Fruit fly (Drosophila melanogaster): ENCODE measurements around the gene CG46244.

Gene CG46244

dm6 chr2L:19634008-19634407, 27.6 kb downstream of the CG46244 start:
- TF ChIP-seq CG11617 (GFP tag; optimal IDR thresholded peaks at IDR 0.05) (no peak), toe (GFP tag; optimal IDR thresholded peaks at IDR 0.05) (no peak)

- TF ChIP-seq toe (GFP tag; optimal IDR thresholded peaks at IDR 0.05) (no peak), pad (GFP tag; optimal IDR thresholded peaks at IDR 0.05) (no peak), CG14711 (tag; optimal IDR thresholded peaks at IDR 0.05) (no peak), Clk (GFP tag; optimal IDR thresholded peaks at IDR 0.05) (no peak), CG7045 (GFP tag; optimal IDR thresholded peaks at IDR 0.05) (no peak), bab1 (GFP tag; optimal IDR thresholded peaks at IDR 0.05) (no peak), Hr96 (GFP tag; optimal IDR thresholded peaks at IDR 0.05) (no peak), cic (GFP tag; optimal IDR thresholded peaks at IDR 0.05) (no peak), ovo (GFP tag; optimal IDR thresholded peaks at IDR 0.05) (no peak), Crg-1 (GFP tag; optimal IDR thresholded peaks at IDR 0.05) (no peak), tj (GFP tag; optimal IDR thresholded peaks at IDR 0.05) (no peak), CG1620 (GFP tag; optimal IDR thresholded peaks at IDR 0.05) (no peak), CG11617 (GFP tag; optimal IDR thresholded peaks at IDR 0.05) (no peak), CG12768 (GFP tag; optimal IDR thresholded peaks at IDR 0.05) (no peak), CG33017 (tag; optimal IDR thresholded peaks at IDR 0.05) (no peak), CG7101 (tag; optimal IDR thresholded peaks at IDR 0.05) (no peak), cnc (optimal IDR thresholded peaks at IDR 0.05) (no peak), CG5204 (GFP tag; optimal IDR thresholded peaks at IDR 0.05) (no peak), Mnt (GFP tag; optimal IDR thresholded peaks at IDR 0.05) (no peak)
Measured at dm6 chr2L:19678347-19678746, 72.0 kb downstream of the CG46244 start.

DNA sequence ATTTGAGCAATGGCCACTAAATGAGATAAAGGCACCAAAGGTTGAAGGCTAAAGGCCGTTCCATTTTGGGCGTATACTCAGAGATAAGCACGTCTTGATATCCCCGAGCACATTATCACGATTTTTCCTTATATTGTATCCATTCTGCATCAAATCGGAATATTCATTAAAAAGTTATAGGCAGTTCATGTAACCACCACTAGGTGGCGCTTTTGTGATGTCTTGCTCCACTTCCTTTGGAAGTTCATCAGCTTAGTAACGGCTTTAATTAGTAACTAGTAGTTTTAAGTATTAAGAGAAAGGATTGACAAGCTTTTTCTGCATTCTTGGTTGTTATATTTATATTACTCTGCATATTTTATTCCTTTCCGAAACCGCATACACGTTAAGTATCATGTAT, 76.2 kb downstream of the CG46244 start:
- TF ChIP-seq CG1620 (GFP tag; optimal IDR thresholded peaks at IDR 0.05) = no peak
- no peak for TF ChIP-seq CG33017 (tag; optimal IDR thresholded peaks at IDR 0.05)
- no peak for TF ChIP-seq pad (GFP tag; optimal IDR thresholded peaks at IDR 0.05)
- TF ChIP-seq CG12768 (GFP tag; optimal IDR thresholded peaks at IDR 0.05) = no peak
- no peak for TF ChIP-seq toe (GFP tag; optimal IDR thresholded peaks at IDR 0.05)
- TF ChIP-seq Mnt (GFP tag; optimal IDR thresholded peaks at IDR 0.05) = no peak
- TF ChIP-seq bab1 (GFP tag; optimal IDR thresholded peaks at IDR 0.05) = no peak
- no peak for TF ChIP-seq ovo (GFP tag; optimal IDR thresholded peaks at IDR 0.05)

dm6 chr2L:19700868-19701267, 94.5 kb downstream of the CG46244 start, which contains the start of gene scw:
Gene scw, minus strand, starts transcription at chr2L:19700968.
- TF ChIP-seq CG1620 (GFP tag; optimal IDR thresholded peaks at IDR 0.05) (no peak), CG7045 (GFP tag; optimal IDR thresholded peaks at IDR 0.05) (no peak), CG5204 (GFP tag; optimal IDR thresholded peaks at IDR 0.05) (no peak), ovo (GFP tag; optimal IDR thresholded peaks at IDR 0.05) (no peak), bab1 (GFP tag; optimal IDR thresholded peaks at IDR 0.05) (no peak), CG11617 (GFP tag; optimal IDR thresholded peaks at IDR 0.05) (no peak), cic (GFP tag; optimal IDR thresholded peaks at IDR 0.05) (no peak), CG7101 (tag; optimal IDR thresholded peaks at IDR 0.05) (no peak), Hr96 (GFP tag; optimal IDR thresholded peaks at IDR 0.05) (no peak)

DNA sequence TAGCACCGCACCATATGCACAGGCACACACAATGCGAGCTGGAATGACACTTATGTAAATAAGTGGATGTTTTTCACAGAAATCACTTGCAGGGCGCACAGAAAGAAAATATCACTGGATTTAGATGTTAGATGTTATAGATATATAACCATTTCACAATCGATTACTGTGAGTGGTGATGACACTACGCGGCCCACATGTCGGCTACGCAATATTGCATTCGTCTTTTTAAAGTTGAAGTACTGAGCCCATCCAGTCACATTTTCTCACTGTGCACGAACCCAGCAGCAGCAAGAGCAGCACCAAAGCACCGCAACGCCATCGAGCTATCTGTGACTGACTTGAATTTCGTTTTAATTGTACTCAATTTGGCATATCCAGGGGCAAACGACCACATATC, 116.1 kb downstream of the CG46244 start:
- no peak for TF ChIP-seq CG11617 (GFP tag; optimal IDR thresholded peaks at IDR 0.05)
- TF ChIP-seq CG14711 (tag; optimal IDR thresholded peaks at IDR 0.05) = no peak
- no peak for TF ChIP-seq pad (GFP tag; optimal IDR thresholded peaks at IDR 0.05)
- TF ChIP-seq CG12768 (GFP tag; optimal IDR thresholded peaks at IDR 0.05) = no peak
- no peak for TF ChIP-seq CG7101 (tag; optimal IDR thresholded peaks at IDR 0.05)

dm6 chr2L:19735635-19736109, 129.3 kb downstream of the CG46244 start, which contains the start of the genes CG10462 and Nf-YB:
Gene CG10462, minus strand, starts transcription at chr2L:19735980.
Gene Nf-YB, plus strand, starts transcription at chr2L:19736044.
- no peak for TF ChIP-seq CG5204 (GFP tag; optimal IDR thresholded peaks at IDR 0.05)
- no peak for TF ChIP-seq Mnt (GFP tag; optimal IDR thresholded peaks at IDR 0.05)
- TF ChIP-seq CG33017 (tag; optimal IDR thresholded peaks at IDR 0.05) = no peak
- no peak for TF ChIP-seq CG12768 (GFP tag; optimal IDR thresholded peaks at IDR 0.05)
- peak; percentile 5 for TF ChIP-seq bab1 (GFP tag; optimal IDR thresholded peaks at IDR 0.05)
- no peak for TF ChIP-seq cic (GFP tag; optimal IDR thresholded peaks at IDR 0.05)
- TF ChIP-seq tj (GFP tag; optimal IDR thresholded peaks at IDR 0.05) = no peak
- peak; percentile 81 for TF ChIP-seq ovo (GFP tag; optimal IDR thresholded peaks at IDR 0.05)
- TF ChIP-seq CG7101 (tag; optimal IDR thresholded peaks at IDR 0.05) = no peak

DNA sequence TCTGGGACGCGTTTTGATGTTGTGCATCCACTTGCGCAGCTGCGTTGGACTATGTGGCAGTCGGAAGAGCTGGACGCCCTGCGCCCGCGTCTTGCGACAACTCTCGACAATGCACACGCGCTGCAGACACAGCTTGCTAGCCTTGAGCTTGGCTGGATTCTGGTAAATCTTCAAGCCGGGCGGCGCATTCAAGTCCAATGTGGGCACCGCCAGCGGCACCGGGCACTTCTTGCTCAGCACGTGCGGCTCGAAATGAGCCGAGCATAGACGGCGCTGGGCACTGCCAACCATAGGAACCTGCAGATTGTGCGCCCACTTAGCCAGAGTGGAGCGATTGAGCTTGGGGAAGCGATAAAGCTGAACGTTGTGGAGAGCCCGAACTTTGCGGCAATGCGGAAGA, 144.2 kb downstream of the CG46244 start:
- no peak for TF ChIP-seq cic (GFP tag; optimal IDR thresholded peaks at IDR 0.05)
- TF ChIP-seq CG12768 (GFP tag; optimal IDR thresholded peaks at IDR 0.05) = no peak
- TF ChIP-seq tj (GFP tag; optimal IDR thresholded peaks at IDR 0.05) = no peak
- no peak for TF ChIP-seq Mnt (GFP tag; optimal IDR thresholded peaks at IDR 0.05)
- no peak for TF ChIP-seq CG1620 (GFP tag; optimal IDR thresholded peaks at IDR 0.05)
- TF ChIP-seq CG7045 (GFP tag; optimal IDR thresholded peaks at IDR 0.05) = no peak
- TF ChIP-seq Clk (GFP tag; optimal IDR thresholded peaks at IDR 0.05) = no peak
- no peak for TF ChIP-seq Crg-1 (GFP tag; optimal IDR thresholded peaks at IDR 0.05)
- no peak for TF ChIP-seq CG5204 (GFP tag; optimal IDR thresholded peaks at IDR 0.05)
- no peak for TF ChIP-seq toe (GFP tag; optimal IDR thresholded peaks at IDR 0.05)
- no peak for TF ChIP-seq CG11617 (GFP tag; optimal IDR thresholded peaks at IDR 0.05)
- TF ChIP-seq kay (GFP tag; ENCODE audit: borderline replicate concordance) = no peak
- TF ChIP-seq CG7101 (tag; optimal IDR thresholded peaks at IDR 0.05) = no peak
- no peak for TF ChIP-seq pad (GFP tag; optimal IDR thresholded peaks at IDR 0.05)
- TF ChIP-seq bab1 (GFP tag; optimal IDR thresholded peaks at IDR 0.05) = no peak
- TF ChIP-seq CG14711 (tag; optimal IDR thresholded peaks at IDR 0.05) = no peak
- TF ChIP-seq cnc (optimal IDR thresholded peaks at IDR 0.05) = no peak
- no peak for TF ChIP-seq ovo (GFP tag; optimal IDR thresholded peaks at IDR 0.05)
- no peak for TF ChIP-seq Hr96 (GFP tag; optimal IDR thresholded peaks at IDR 0.05)

Data from whole organism, adult.